Worm (Caenorhabditis elegans) whole organism, dauer: Measurements from ENCODE around the gene ucr-2.2.

Experiments
- unc-62 ChIP-seq: sonication (generic microtip); optimal IDR thresholded peaks from 2 replicates; lab custom pipeline; 2017; ENCODE audit warnings: missing biosample characterization, missing genetic modification reagents, missing genetic modification characterization

ucr-2.2 gene

ce11 chrX:15160923-15161322, 12.8 kb upstream of the ucr-2.2 start:
- no peak for TF ChIP-seq unc-62

DNA sequence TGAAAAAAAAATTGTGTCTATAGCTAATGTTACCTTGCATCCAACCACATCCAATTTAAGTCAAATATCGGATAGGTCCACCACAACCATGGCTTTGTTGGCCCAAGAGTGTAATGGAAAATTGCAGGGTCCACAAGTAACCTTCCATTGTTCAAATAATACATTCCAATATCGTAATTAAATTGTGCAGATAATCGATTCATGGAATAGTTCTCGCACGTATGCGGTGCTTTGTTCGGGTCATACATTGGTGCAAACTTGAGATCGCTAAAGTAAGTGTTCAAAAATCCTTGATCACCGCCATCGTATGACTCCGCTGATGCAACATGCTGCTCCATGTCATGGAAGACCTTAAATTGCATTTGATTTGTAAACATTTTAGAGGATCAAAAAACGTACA, 10.6 kb upstream of the ucr-2.2 start:
- no peak for TF ChIP-seq unc-62

DNA sequence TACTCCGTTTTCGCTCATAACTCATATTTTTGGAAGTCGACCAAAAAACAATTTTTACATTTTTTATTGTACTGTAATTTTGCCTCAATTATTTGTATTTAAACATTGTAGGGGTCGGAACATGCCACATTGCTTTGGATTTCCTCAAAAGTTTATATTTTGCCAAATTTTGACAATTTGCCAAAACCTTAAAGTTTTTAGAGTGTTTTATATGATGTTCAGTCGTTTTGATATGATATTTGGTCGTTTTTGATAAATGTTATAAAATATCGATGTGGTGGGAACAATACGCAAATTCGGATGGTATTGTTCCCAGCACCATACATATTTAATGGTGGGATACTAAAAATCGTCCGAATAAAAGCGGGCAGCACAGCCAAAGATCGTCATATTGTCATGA, 9.6 kb upstream of the ucr-2.2 start, which contains the start of gene T10B10.9:
Gene T10B10.9, plus strand, starts transcription at position 301 of the 400 bp plus-strand sequence.
- no peak for TF ChIP-seq unc-62

- TF ChIP-seq unc-62 = no peak
These were observed 7.6 kb upstream of the ucr-2.2 start, which contains the start of gene T10B10.8 for ce11 chrX:15166122-15166521. T10B10.8 (minus strand) TSS chrX:15166222.

- no peak for TF ChIP-seq unc-62
These were observed 6.0 kb upstream of the ucr-2.2 start for ce11 chrX:15167692-15168091.

DNA sequence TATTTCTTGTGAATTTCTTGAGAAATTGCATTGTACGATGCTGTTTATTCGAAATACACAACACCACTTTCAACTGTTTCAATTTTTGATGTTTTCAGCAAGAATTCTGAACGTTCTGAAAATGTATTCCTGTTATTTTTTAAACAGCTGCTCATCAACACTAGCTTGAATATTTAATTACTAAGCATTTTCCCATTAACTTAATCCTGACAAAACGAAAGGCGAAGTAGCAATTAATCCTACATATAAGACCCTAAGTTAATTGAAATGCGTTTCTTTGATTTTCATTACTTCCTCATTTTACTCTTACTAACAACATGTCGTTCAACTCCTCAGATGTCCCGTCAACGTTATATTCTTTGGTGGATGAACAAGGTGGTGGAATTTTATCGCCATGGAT, 5.3 kb upstream of the ucr-2.2 start, which contains the start of gene ocr-3:
Gene ocr-3, plus strand, starts transcription at position 301 of the 400 bp plus-strand sequence.
- TF ChIP-seq unc-62 = no peak

- TF ChIP-seq unc-62 = no peak
These were observed 2.7 kb upstream of the ucr-2.2 start for ce11 chrX:15170958-15171357.

DNA sequence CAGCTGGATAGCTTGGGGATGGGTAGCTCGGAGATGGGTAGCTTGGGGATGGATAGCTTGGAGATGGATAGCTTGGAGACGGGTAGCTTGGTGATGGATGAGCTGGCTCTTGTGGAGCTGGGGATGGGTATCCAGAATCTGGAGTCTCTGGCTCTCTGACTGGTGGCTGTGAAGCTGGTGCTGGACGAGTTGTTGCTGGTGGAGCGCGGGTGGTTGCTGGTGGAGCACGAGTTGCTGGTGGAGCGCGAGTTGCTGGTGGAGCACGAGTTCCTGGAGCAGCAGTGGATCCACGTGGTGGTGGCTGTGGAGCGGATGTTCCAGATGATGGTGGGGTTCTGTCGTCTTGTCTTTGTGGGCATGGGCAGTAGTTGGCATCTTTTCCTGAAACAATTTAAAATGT, 1.5 kb downstream of the ucr-2.2 start:
- no peak for TF ChIP-seq unc-62

DNA sequence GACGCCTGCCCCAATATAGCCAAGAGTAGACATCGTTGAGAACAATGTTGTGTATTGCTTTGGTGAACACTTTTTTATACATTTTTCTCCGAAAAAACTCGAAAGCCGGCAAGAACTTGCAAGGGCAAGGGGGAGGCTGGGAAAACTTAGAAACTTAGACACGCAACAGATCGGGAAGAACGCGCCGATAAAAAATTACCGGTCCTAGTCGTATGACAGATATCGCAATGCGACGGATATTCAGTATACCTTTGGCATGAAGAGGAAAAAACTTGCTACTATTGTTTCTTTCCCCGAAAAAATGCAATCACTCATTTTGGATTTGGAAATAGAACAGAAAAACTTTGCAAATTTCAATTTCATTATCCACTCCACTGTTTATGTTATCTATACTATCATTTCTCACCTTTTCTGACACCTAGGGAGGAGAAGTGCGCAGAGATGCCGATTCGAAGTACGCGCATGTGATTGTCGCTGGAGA, 2.8 kb downstream of the ucr-2.2 start, which contains the start of gene col-41:
Gene col-41, minus strand, starts transcription at position 51 of the 481 bp plus-strand sequence.
- TF ChIP-seq unc-62 = no peak

DNA sequence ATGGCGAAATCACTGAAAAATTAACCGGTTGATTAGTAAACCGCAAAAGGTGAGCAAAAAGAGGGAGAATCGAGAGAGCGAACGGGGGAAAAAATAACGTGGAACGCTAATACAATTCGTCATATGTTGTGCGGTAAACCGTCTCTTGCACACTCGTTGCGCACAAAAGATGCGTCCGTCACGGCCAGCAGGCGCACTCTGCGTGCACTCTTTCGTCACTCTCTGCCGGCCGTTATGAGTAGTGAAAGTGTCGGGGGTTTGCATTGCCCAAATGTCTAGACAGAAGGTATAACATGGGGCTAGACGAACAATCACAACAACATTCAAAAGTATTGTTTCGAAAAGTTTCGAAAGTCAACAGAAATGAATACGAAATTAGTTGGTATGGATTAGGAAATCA, 7.8 kb downstream of the ucr-2.2 start, which contains the start of gene pkhm-2:
Gene pkhm-2, minus strand, starts transcription at position 12 of the 400 bp plus-strand sequence.
- no peak for TF ChIP-seq unc-62

ce11 chrX:15188510-15188909, 14.8 kb downstream of the ucr-2.2 start:
- TF ChIP-seq unc-62 = no peak

DNA sequence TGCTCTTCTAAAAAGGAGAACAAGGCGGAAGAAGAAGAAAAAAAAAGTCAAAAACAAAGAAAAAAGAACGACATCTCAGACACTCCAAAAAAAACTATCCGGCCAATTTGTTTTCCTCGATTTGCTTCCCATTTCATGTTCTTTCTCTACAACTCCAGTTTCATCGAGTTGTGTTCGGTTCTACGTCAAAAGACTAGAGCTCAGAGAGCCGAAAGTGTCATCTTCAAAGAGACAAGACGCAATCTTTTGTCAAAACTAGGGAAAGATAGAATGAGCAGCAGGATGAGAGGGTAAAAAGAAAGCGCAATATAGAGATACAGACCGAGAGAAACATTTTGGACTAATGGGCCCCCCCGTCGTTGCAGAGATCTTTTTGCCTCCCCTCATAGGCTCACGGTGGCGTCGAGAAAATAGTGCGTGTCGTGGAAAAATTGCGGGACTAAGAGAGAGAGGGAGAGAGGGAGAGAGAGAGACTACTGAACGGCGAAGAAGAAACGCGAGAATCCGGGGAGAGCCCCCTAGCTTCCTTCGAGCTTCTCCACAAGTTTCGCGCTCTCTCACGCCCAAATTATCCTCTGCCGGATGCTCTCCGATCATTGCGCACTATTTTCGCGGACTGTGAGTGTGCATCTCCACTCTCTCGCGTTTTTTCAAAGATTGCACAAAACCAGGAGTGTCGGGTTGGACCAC, 15.4 kb downstream of the ucr-2.2 start:
- no peak for TF ChIP-seq unc-62

ce11 chrX:15189823-15190222, 16.1 kb downstream of the ucr-2.2 start, which contains the start of gene T10B10.4:
T10B10.4 (plus strand) TSS chrX:15190123.
- TF ChIP-seq unc-62 = no peak

DNA sequence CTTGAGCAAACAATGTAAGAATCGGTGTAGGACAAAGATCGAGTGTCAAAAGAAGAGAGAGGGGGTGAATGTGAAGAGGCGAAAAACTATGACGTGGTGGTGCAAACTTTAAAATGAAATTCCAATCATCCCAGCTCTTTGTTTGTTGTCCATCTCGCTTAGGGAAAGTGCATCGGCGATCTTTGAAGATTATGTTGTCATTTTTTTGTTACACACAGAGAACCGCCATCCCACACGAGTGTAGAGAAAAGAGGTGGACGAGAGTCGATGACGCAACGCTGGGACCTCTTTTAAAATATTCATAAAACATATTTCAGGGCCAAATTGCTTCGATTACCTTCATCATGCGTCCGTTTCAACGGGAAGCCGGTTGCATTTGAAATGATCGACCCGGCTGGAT, 17.7 kb downstream of the ucr-2.2 start:
- TF ChIP-seq unc-62 = no peak

DNA sequence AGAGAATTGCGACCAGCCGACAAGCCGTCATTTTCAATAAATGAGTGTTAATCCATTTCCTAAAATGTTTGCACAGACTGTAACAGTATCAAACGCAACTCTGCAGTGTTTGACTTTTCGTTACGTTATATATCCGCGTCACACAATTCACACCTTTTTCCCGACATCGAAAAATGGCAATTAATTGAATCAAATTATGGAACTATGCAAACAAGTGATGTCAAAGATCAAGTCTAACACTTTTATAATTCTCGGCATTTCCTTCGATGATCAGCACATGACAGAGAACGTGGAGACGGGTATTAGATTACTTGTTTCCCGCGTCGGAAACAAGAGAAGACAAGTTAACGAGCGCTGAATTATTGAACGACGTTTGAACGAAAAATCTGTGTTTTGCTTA, 20.6 kb downstream of the ucr-2.2 start, which contains the start of gene phat-6:
Gene phat-6, minus strand, starts transcription at position 101 of the 400 bp plus-strand sequence.
- TF ChIP-seq unc-62 = no peak

DNA sequence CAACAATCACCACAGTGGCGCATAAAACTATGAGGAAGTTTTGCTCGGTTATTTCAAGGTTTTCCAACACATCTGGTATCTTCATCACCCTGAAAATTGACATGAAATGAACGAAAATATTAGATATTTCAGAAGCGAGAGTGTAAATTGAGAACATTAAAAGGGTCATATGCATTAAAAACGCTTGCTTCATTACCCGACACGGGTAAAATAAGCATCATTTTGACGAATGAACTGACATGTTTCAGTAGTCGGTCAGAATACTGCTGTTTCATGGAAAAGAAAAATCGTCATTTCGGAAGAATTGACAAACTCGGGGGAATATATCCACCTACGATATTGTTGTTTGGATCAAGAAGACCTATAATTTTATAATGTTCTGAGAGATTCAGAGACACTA, 25.3 kb downstream of the ucr-2.2 start, which contains the start of gene snt-7:
Gene snt-7, minus strand, starts transcription at position 101 of the 400 bp plus-strand sequence.
- TF ChIP-seq unc-62 = no peak

ce11 chrX:15200146-15200545, 26.4 kb downstream of the ucr-2.2 start:
- TF ChIP-seq unc-62 = no peak

- no peak for TF ChIP-seq unc-62
These were observed 27.0 kb downstream of the ucr-2.2 start for ce11 chrX:15200720-15201119.
